Worm (Caenorhabditis elegans) whole organism, L1 larva: ENCODE results near the gene secs-1.

Experiments used
- efl-3 ChIP-seq: fragments of 200-800 bp; sonication (Bioruptor generic); optimal IDR thresholded peaks from 2 replicates; lab custom pipeline; 2018; ENCODE audit warnings: mild to moderate bottlenecking, missing genetic modification characterization, missing compliant biosample characterization
- elt-2 ChIP-seq: sonication (generic microtip); optimal IDR thresholded peaks from 2 replicates; lab custom pipeline; 2016; ENCODE audit warnings: missing genetic modification characterization, mild to moderate bottlenecking, inconsistent platforms, missing compliant biosample characterization, missing genetic modification reagents
- lin-13 ChIP-seq: fragments of 150-350 bp; optimal IDR thresholded peaks from 2 replicates; lab custom pipeline; 2014; ENCODE audit warnings: missing biosample characterization, missing genetic modification reagents, missing genetic modification characterization
- lin-35 ChIP-seq, 2 experiments: fragments of 150-350 bp; optimal IDR thresholded peaks; 2 replicates each; lab custom pipeline; 2014; ENCODE audit warnings: missing biosample characterization in 2 of 2, missing genetic modification characterization in 2 of 2, missing genetic modification reagents in 2 of 2
- nhr-20 ChIP-seq: sonication (generic microtip); optimal IDR thresholded peaks from 2 replicates; lab custom pipeline; 2016; ENCODE audit warnings: mild to moderate bottlenecking, missing genetic modification characterization, missing compliant biosample characterization
- nhr-237 ChIP-seq: fragments of 150-350 bp; optimal IDR thresholded peaks from 2 replicates; lab custom pipeline; 2014; ENCODE audit warnings: missing biosample characterization, missing genetic modification characterization
- unc-98 ChIP-seq: fragments of 200-800 bp; sonication (Bioruptor generic); IDR thresholded peaks from 2 replicates; pipeline ENCODE4 v1.3.6; 2022; ENCODE audit warnings: missing genetic modification characterization, missing compliant biosample characterization

DNA sequence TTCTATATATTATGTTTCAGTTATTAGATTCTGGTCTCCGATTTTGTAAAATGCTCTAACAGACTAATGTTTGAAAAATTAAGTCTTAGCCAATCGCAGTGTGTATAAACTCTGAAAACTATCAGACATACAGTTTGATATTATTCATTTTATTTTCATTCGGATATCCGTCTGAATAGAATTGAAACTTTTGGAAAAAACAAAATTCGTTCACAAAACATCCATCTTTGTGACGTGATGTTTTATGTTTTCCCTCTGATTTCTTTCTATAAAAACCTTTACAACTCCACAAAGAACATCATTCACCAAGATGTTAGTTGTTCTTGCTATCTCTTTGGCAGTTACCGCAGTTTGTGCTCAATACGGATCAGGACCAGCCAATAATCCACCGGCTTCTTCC, 10.8 kb downstream of the secs-1 start, which contains the start of gene ule-3:
- no peak for TF ChIP-seq nhr-20 (tag; lab: Kevin White, UChicago)
- TF ChIP-seq nhr-237 (tag; lab: Kevin White, UChicago): no peak
- no peak for TF ChIP-seq unc-98 (GFP tag; lab: Robert Waterston, UW)
- no peak for TF ChIP-seq lin-13
- no peak for TF ChIP-seq lin-35 (GFP tag; optimal IDR thresholded peaks at IDR 0.05; lab: Kevin White, UChicago)
- no peak for TF ChIP-seq elt-2 (tag; lab: Kevin White, UChicago)
- TF ChIP-seq efl-3 (GFP tag; lab: Kevin White, UChicago): no peak
